Worm (Caenorhabditis elegans) whole organism, late embryonic: ENCODE data around the gene hyl-2.

ENCODE experiments used
- C08G9.2 ChIP-seq: sonication (generic microtip); optimal IDR thresholded peaks from 2 replicates; lab custom pipeline; 2016; ENCODE audit warnings: mild to moderate bottlenecking, missing genetic modification characterization, moderate library complexity, missing compliant biosample characterization
- C38D4.7 ChIP-seq: fragments of 200-800 bp; sonication (Bioruptor generic); optimal IDR thresholded peaks from 2 replicates; lab custom pipeline; 2018; ENCODE audit warnings: mild to moderate bottlenecking, missing genetic modification characterization, moderate library complexity, missing compliant biosample characterization
- F13H6.1 ChIP-seq: sonication (generic microtip); optimal IDR thresholded peaks from 2 replicates; lab custom pipeline; 2016; ENCODE audit warnings: missing genetic modification characterization, missing compliant biosample characterization
- K02D7.2 ChIP-seq: sonication (generic microtip); optimal IDR thresholded peaks from 2 replicates; lab custom pipeline; 2017; ENCODE audit warnings: mild to moderate bottlenecking, missing genetic modification characterization, missing compliant biosample characterization
- T23F11.4 ChIP-seq: fragments of 200-800 bp; sonication (Bioruptor generic); optimal IDR thresholded peaks from 2 replicates; lab custom pipeline; 2018; ENCODE audit warnings: mild to moderate bottlenecking, missing genetic modification characterization, missing compliant biosample characterization
- ama-1 ChIP-seq: fragments of 150-350 bp; optimal IDR thresholded peaks from 2 replicates; lab custom pipeline; 2014
- ceh-22 ChIP-seq: sonication (generic microtip); optimal IDR thresholded peaks from 2 replicates; lab custom pipeline; 2017; ENCODE audit warnings: missing biosample characterization, missing genetic modification characterization
- ceh-31 ChIP-seq: sonication (generic microtip); optimal IDR thresholded peaks from 2 replicates; lab custom pipeline; 2016; ENCODE audit warnings: missing genetic modification characterization, missing compliant biosample characterization
- ceh-34 ChIP-seq: sonication (generic microtip); optimal IDR thresholded peaks from 2 replicates; lab custom pipeline; 2016; ENCODE audit warnings: mild to moderate bottlenecking, missing genetic modification characterization, missing compliant biosample characterization
- ceh-45 ChIP-seq: fragments of 200-800 bp; sonication (Bioruptor generic); IDR thresholded peaks from 2 replicates; pipeline ENCODE4 v1.3.6; 2022; ENCODE audit warnings: missing genetic modification reagents, missing genetic modification characterization, missing compliant biosample characterization
- ceh-48 ChIP-seq: sonication (generic microtip); optimal IDR thresholded peaks from 2 replicates; lab custom pipeline; 2016; ENCODE audit warnings: missing genetic modification characterization, inconsistent platforms, missing compliant biosample characterization
- ceh-6 ChIP-seq: fragments of 200-800 bp; sonication (Bioruptor generic); optimal IDR thresholded peaks from 2 replicates; lab custom pipeline; 2018; ENCODE audit warnings: mild to moderate bottlenecking, missing genetic modification characterization, missing compliant biosample characterization
- ceh-9 ChIP-seq: sonication (generic microtip); optimal IDR thresholded peaks from 2 replicates; lab custom pipeline; 2016; ENCODE audit warnings: mild to moderate bottlenecking, missing genetic modification characterization, inconsistent platforms, missing compliant biosample characterization
- che-1 ChIP-seq: sonication (generic microtip); optimal IDR thresholded peaks from 2 replicates; lab custom pipeline; 2016; ENCODE audit warnings: mild to moderate bottlenecking, missing genetic modification characterization, missing compliant biosample characterization
- dmd-4 ChIP-seq: sonication (generic microtip); optimal IDR thresholded peaks from 2 replicates; lab custom pipeline; 2016; ENCODE audit warnings: borderline replicate concordance, missing genetic modification characterization, missing compliant biosample characterization
- dve-1 ChIP-seq: sonication (generic microtip); optimal IDR thresholded peaks from 2 replicates; lab custom pipeline; 2017; ENCODE audit warnings: antibody characterized with exemption, mild to moderate bottlenecking, missing genetic modification characterization, missing compliant biosample characterization
- fkh-10 ChIP-seq: fragments of 150-350 bp; optimal IDR thresholded peaks from 2 replicates; lab custom pipeline; 2014; ENCODE audit warnings: missing biosample characterization, missing genetic modification reagents, missing genetic modification characterization
- fkh-6 ChIP-seq: sonication (generic microtip); optimal IDR thresholded peaks from 2 replicates; lab custom pipeline; 2016; ENCODE audit warnings: missing genetic modification characterization, missing compliant biosample characterization
- hlh-15 ChIP-seq: sonication (generic microtip); optimal IDR thresholded peaks from 2 replicates; lab custom pipeline; 2016; ENCODE audit warnings: missing genetic modification characterization, missing compliant biosample characterization
- hlh-6 ChIP-seq: sonication (generic microtip); optimal IDR thresholded peaks from 2 replicates; lab custom pipeline; 2016; ENCODE audit warnings: missing genotype, missing genetic modification characterization, missing compliant biosample characterization
- mec-3 ChIP-seq: sonication (generic microtip); optimal IDR thresholded peaks from 2 replicates; lab custom pipeline; 2016; ENCODE audit warnings: borderline replicate concordance, missing genetic modification characterization, missing compliant biosample characterization
- nfya-1 ChIP-seq: sonication (generic microtip); optimal IDR thresholded peaks from 2 replicates; lab custom pipeline; 2017; ENCODE audit warnings: missing genetic modification characterization, mild to moderate bottlenecking, missing compliant biosample characterization, antibody characterized with exemption, moderate library complexity
- nhr-11 ChIP-seq: fragments of 150-350 bp; optimal IDR thresholded peaks from 2 replicates; lab custom pipeline; 2014; ENCODE audit warnings: missing biosample characterization, missing genetic modification characterization
- npax-4 ChIP-seq: sonication (generic microtip); optimal IDR thresholded peaks from 2 replicates; lab custom pipeline; 2016; ENCODE audit warnings: missing genetic modification characterization, missing compliant biosample characterization
- odd-2 ChIP-seq: sonication (generic microtip); optimal IDR thresholded peaks from 2 replicates; lab custom pipeline; 2017; ENCODE audit warnings: antibody characterized with exemption, mild to moderate bottlenecking, missing genetic modification characterization, missing compliant biosample characterization
- pat-9 ChIP-seq: fragments of 200-800 bp; sonication (Bioruptor generic); optimal IDR thresholded peaks from 2 replicates; lab custom pipeline; 2018; ENCODE audit warnings: mild to moderate bottlenecking, missing genetic modification characterization, moderate library complexity, missing compliant biosample characterization
- pha-2 ChIP-seq: sonication (generic microtip); optimal IDR thresholded peaks from 2 replicates; lab custom pipeline; 2017; ENCODE audit warnings: mild to moderate bottlenecking, missing genetic modification characterization, missing compliant biosample characterization
- pha-4 ChIP-seq: fragments of 150-350 bp; optimal IDR thresholded peaks from 2 replicates; lab custom pipeline; 2018; ENCODE audit warnings: missing biosample characterization, missing genetic modification reagents, missing genetic modification characterization
- ref-2 ChIP-seq: sonication (generic microtip); optimal IDR thresholded peaks from 2 replicates; lab custom pipeline; 2016; ENCODE audit warnings: missing genetic modification characterization, missing compliant biosample characterization
- sdc-2 ChIP-seq: sonication (generic microtip); optimal IDR thresholded peaks from 2 replicates; lab custom pipeline; 2016; ENCODE audit warnings: missing genotype, missing genetic modification characterization, missing compliant biosample characterization
- tbx-2 ChIP-seq: sonication (generic microtip); optimal IDR thresholded peaks from 2 replicates; lab custom pipeline; 2016; ENCODE audit warnings: missing genetic modification characterization, missing compliant biosample characterization
- ttx-3 ChIP-seq: sonication (generic microtip); optimal IDR thresholded peaks from 2 replicates; lab custom pipeline; 2016; ENCODE audit warnings: missing genetic modification reagents, missing genetic modification characterization, missing compliant biosample characterization
- unc-3 ChIP-seq, 2 experiments: fragments of 200-800 bp in 1 of 2; sonication (Bioruptor generic) in 1 of 2; sonication (generic microtip) in 1 of 2; conservative IDR thresholded peaks in 1 of 2; optimal IDR thresholded peaks in 1 of 2; 2 replicates each; pipeline versions ENCODE4 v1.3.6 to Lab custom; 2016 to 2022; ENCODE audit warnings: missing compliant biosample characterization in 2 of 2, missing genetic modification characterization in 2 of 2, missing genetic modification reagents in 1 of 2
- unc-42 ChIP-seq: sonication (generic microtip); optimal IDR thresholded peaks from 2 replicates; lab custom pipeline; 2016; ENCODE audit warnings: missing genotype, missing genetic modification characterization, missing compliant biosample characterization
- unc-55 ChIP-seq: sonication (generic microtip); optimal IDR thresholded peaks from 2 replicates; lab custom pipeline; 2017; ENCODE audit warnings: missing biosample characterization, missing genetic modification reagents, missing genetic modification characterization
- zip-5 ChIP-seq: sonication (generic microtip); optimal IDR thresholded peaks from 2 replicates; lab custom pipeline; 2016; ENCODE audit warnings: missing genetic modification characterization, missing compliant biosample characterization

The hyl-2 gene

DNA sequence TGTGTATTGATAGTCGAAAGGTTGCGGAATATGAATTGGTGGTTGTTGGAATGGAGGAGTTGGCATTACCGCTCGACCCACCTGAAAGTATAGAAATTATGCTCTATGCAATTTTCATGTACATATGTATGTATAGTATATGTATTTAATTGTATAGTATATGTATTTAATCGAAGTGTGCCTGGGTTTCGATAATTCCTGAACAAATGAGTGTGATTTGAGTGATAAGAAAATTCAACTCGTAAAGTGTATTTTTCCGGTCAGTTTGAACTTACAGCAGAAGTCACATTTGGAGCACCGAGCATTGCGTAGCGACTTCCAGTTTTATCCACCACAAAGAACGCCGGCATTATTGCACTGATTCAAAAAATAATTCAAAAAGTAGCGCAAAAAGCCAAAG, 40.6 kb downstream of the hyl-2 start:
- TF ChIP-seq npax-4 (no peak), T23F11.4 (GFP tag; lab: Kevin White, UChicago) (no peak)

DNA sequence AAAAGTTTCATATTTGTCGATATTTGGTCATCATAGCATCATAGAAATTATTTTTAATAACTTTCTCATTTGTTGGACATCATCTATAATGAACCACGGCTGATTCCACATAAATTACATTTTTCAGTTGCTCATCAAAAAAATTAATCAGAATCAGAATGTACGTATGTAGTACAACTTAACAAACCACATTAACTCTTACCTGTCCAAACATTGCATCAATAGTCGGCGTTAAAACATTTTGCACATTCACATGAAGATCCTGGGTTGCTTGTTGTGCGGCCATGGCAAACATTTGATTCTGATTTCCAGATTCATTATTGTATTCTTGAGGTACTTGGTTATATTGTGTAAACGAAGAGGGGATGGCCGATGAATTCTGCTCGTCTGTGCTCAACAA, 41.0 kb downstream of the hyl-2 start:
- no peak for TF ChIP-seq dmd-4 (tag; lab: Kevin White, UChicago)
- TF ChIP-seq ttx-3, result no peak
- TF ChIP-seq C38D4.7 (GFP tag; lab: Kevin White, UChicago), result no peak
- TF ChIP-seq pha-4 (tag; lab: Kevin White, UChicago), result no peak
- TF ChIP-seq fkh-10 (GFP tag; lab: Kevin White, UChicago), result no peak
- TF ChIP-seq tbx-2 (tag; lab: Kevin White, UChicago), result no peak
- TF ChIP-seq ceh-22 (tag; lab: Kevin White, UChicago), result no peak
- TF ChIP-seq zip-5 (tag; lab: Kevin White, UChicago), result no peak
- TF ChIP-seq unc-55 (GFP tag; lab: Kevin White, UChicago), result no peak
- no peak for TF ChIP-seq ceh-34 (tag; lab: Kevin White, UChicago)
- no peak for TF ChIP-seq nhr-11
- TF ChIP-seq pat-9 (tag; lab: Kevin White, UChicago), result no peak
- TF ChIP-seq che-1 (tag; lab: Kevin White, UChicago), result no peak
- TF ChIP-seq ama-1, result no peak
- no peak for TF ChIP-seq ceh-48 (tag; lab: Kevin White, UChicago)
- TF ChIP-seq F13H6.1 (tag; lab: Kevin White, UChicago), result no peak
- TF ChIP-seq ceh-6, result no peak

DNA sequence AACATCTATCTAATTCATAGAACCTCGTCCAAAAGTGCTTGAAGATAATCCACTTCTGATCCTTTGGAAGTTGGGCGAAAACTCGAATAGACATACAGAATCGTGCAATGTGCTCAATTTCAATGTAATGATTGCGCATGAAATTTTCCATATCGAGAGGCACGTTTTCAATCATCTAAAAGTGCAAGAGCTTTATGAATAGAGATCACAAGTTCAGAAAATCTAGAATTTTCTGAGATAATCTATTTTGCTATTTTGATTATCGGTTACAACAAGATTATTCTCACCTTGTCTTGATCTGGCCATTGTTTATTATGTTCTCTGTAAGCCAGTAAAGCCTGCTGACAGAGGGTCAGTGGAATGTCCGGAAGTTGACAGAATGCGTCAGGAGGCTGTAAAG, 41.7 kb downstream of the hyl-2 start:
- TF ChIP-seq tbx-2 (tag; lab: Kevin White, UChicago), result no peak
- no peak for TF ChIP-seq odd-2
- TF ChIP-seq unc-55 (GFP tag; lab: Kevin White, UChicago), result no peak
- no peak for TF ChIP-seq hlh-6 (tag; lab: Kevin White, UChicago)
- TF ChIP-seq pha-2 (tag; lab: Kevin White, UChicago), result no peak
- no peak for TF ChIP-seq ceh-45 (GFP tag; lab: Robert Waterston, UW)
- TF ChIP-seq mec-3, result no peak
- no peak for TF ChIP-seq F13H6.1 (tag; lab: Kevin White, UChicago)
- no peak for TF ChIP-seq nhr-11
- no peak for TF ChIP-seq sdc-2 (tag; lab: Kevin White, UChicago)
- no peak for TF ChIP-seq ref-2 (tag; lab: Kevin White, UChicago)
- no peak for TF ChIP-seq hlh-15 (tag; lab: Kevin White, UChicago)
- no peak for TF ChIP-seq ceh-9 (tag; lab: Kevin White, UChicago)
- no peak for TF ChIP-seq dve-1
- no peak for TF ChIP-seq unc-42 (tag; lab: Kevin White, UChicago)
- TF ChIP-seq C08G9.2, result no peak
- no peak for TF ChIP-seq ceh-31 (tag; lab: Kevin White, UChicago)
- TF ChIP-seq, all 69 proteins: peak for 0

DNA sequence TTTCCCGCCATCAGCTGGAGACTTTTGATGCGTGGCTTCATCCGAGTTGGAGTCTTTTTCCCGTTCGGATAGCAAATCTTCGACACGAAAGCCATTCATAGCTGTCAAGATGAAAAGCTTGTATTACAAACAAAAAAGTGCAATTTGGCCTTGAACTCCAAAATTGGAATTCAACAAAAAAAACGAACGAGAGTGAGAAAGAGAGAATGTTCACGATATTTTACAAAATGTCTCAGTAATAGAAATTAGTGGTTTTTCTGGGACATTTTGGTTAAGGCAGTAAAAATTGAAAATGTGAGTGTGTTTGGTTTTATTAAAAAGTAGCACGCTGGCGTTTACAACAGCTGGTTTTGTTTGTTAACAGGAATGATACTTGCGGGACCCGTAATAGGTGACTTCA, 45.2 kb downstream of the hyl-2 start, which contains the start of gene ceh-1:
TSS of gene ceh-1 (minus strand) at position 101 of the 400 bp plus-strand sequence.
- no peak for TF ChIP-seq nfya-1 (tag; lab: Kevin White, UChicago)
- no peak for TF ChIP-seq fkh-6
- TF ChIP-seq unc-3 (GFP tag; conservative IDR thresholded peaks at IDR 0.05; lab: Robert Waterston, UW), result no peak
- TF ChIP-seq unc-3 (tag; optimal IDR thresholded peaks at IDR 0.05; lab: Kevin White, UChicago), result no peak
- no peak for TF ChIP-seq K02D7.2 (tag; lab: Kevin White, UChicago)
- no peak for TF ChIP-seq F13H6.1 (tag; lab: Kevin White, UChicago)
- no peak for TF ChIP-seq unc-42 (tag; lab: Kevin White, UChicago)
- no peak for TF ChIP-seq zip-5 (tag; lab: Kevin White, UChicago)
- TF ChIP-seq npax-4, result no peak
